Worm (Caenorhabditis elegans) whole organism, dauer: ENCODE results near the gene glt-5.

ENCODE experiments used
- unc-62 ChIP-seq: sonication (generic microtip); optimal IDR thresholded peaks from 2 replicates; lab custom pipeline; 2017; ENCODE audit warnings: missing biosample characterization, missing genetic modification reagents, missing genetic modification characterization

The glt-5 gene

ce11 chrII:9680493-9680892 lies 28.2 kb downstream of the glt-5 start, which contains the start of gene ZK1320.13:
TSS of gene ZK1320.13 (plus strand) at chrII:9680793.
- no peak for TF ChIP-seq unc-62 (GFP tag; lab: Kevin White, UChicago)

DNA sequence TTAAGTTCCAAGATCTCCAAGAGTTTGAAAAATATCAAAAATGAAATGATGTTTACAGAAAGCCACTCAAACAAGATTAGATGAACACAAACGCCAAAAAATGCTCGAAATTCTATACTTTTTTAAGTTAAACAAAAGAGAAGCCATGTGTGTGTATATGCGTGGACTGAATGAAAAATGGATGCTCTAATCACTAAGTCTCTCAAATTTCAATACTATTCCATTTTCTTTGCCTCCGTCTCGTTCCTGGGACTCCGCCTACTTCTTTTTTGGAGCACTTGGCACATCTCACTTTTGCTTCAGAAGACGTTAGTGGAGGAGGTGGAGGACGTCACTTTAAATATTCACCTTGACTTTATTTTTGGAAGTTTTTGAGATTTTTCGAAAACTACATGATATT lies 28.8 kb downstream of the glt-5 start:
- TF ChIP-seq unc-62 (GFP tag; lab: Kevin White, UChicago), result no peak

- no peak for TF ChIP-seq unc-62 (GFP tag; lab: Kevin White, UChicago)
Measured at ce11 chrII:9677470-9677869, 31.2 kb downstream of the glt-5 start.

- no peak for TF ChIP-seq unc-62 (GFP tag; lab: Kevin White, UChicago)
Measured at ce11 chrII:9674678-9675077, 34.0 kb downstream of the glt-5 start, which contains the start of gene arc-1. TSS of gene arc-1 (plus strand) at chrII:9674978.

DNA sequence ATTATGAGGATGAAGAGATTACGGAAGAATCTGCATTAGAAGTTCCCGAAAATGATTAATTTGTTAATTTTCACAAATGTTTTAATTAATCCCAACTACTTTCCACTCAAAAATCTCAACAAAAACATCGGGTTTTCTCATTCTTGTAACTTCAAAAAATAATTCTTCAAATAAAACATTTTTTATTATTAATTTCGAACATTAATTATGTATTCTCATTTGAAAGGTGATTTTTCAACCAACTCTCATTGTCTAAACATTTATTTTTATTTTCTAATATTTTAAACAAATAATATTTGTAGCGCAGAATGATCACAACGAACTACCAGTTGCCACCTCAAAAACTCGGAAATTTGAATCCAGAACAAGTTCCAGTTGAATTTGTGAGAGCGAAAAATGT lies 37.4 kb downstream of the glt-5 start, which contains the start of gene ZK1320.7:
TSS of gene ZK1320.7 (plus strand) at position 301 of the 400 bp plus-strand sequence.
- no peak for TF ChIP-seq unc-62 (GFP tag; lab: Kevin White, UChicago)

DNA sequence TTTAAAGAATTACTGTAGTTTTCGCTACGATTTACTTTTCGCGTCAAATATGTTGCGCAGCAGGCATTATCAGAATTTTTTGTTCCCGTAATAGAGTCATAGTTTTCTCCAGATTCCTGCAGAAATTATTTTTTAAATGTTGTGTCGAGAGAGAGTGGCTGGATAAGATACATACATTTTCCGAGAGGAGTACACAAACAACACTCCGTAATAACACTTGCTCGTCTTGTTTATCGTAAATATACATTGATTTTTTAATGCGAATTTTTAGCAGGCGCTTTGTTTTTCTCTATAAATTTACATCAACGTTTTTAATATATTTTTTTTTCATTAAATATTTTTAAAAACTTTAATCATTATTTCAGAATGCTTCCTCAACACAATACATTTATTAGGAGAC lies 39.7 kb downstream of the glt-5 start, which contains the start of gene taf-8:
TSS of gene taf-8 (plus strand) at position 360 of the 400 bp plus-strand sequence.
- TF ChIP-seq unc-62 (GFP tag; lab: Kevin White, UChicago), result no peak

DNA sequence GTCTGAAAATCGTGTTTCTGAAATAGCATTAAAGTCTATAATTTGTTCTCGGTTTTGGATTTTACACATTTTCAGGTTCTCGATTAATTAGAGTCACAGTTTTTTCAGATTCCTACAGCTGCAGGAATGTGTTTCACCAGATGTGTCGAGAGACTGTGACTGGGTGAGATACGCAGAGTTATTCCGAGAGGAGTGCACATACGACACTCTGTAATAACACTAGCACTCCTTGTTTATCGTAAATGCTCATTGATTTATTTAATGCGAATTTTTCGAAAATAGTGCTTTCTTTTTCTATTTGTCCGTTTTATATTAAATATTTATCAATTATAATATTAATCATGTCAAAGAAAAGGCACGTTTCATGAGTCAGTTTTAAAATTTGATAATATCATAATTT lies 41.3 kb downstream of the glt-5 start, which contains the start of gene ZK1320.11:
TSS of gene ZK1320.11 (plus strand) at position 243 of the 400 bp plus-strand sequence.
- no peak for TF ChIP-seq unc-62 (GFP tag; lab: Kevin White, UChicago)

ce11 chrII:9665577-9665976 lies 43.1 kb downstream of the glt-5 start, which contains the start of gene ZK1320.5:
TSS of gene ZK1320.5 (minus strand) at chrII:9665677.
- no peak for TF ChIP-seq unc-62 (GFP tag; lab: Kevin White, UChicago)

DNA sequence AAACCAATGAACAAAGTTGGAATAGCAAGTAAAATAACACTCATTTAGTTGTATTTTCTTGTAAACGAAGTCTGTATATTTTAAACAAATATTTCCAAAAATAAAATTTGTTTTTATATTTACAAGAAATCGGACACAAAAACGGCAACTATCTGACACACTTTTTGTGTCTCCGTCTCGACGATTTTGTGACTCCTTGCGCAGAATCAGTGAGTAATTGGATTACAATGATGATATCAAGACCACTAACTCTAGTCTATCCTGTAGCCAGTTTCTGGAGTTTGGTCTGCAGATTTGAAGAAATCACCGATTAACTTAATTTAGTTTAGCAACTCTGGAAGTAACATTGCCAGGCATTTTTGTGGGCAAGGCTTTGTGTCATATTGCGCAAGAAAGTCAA lies 45.9 kb downstream of the glt-5 start, which contains the start of gene cyp-13A10:
TSS of gene cyp-13A10 (minus strand) at position 88 of the 400 bp plus-strand sequence.
- no peak for TF ChIP-seq unc-62 (GFP tag; lab: Kevin White, UChicago)

DNA sequence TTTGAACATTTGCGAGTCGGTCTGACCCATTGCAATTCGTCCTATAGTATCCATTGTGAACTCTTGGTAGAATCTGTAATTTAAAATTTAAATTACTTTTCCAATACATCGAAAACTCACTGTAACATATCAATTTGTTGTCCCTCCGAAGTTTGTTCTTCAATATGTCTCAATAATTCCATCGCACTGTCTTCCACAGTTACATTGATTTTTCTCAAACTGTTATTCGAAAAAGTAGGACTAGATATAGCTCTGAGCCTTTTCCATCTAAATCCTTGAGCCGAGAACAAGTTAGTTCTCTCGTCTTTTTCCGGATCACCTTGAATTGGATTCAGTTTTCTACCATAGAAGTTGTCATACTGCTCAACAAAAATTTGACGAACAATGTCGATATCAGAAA lies 46.5 kb downstream of the glt-5 start:
- no peak for TF ChIP-seq unc-62 (GFP tag; lab: Kevin White, UChicago)

- TF ChIP-seq unc-62 (GFP tag; lab: Kevin White, UChicago), result no peak
Measured at ce11 chrII:9660379-9660778, 48.3 kb downstream of the glt-5 start, which contains the start of gene ZK1320.3. TSS of gene ZK1320.3 (minus strand) at chrII:9660419.

ce11 chrII:9658915-9659314 lies 49.8 kb downstream of the glt-5 start, which contains the start of gene ZK1320.2:
TSS of gene ZK1320.2 (minus strand) at chrII:9659002.
- no peak for TF ChIP-seq unc-62 (GFP tag; lab: Kevin White, UChicago)
